Fruit fly (Drosophila melanogaster): Measurements from ENCODE around the gene IRSp53.

DNA sequence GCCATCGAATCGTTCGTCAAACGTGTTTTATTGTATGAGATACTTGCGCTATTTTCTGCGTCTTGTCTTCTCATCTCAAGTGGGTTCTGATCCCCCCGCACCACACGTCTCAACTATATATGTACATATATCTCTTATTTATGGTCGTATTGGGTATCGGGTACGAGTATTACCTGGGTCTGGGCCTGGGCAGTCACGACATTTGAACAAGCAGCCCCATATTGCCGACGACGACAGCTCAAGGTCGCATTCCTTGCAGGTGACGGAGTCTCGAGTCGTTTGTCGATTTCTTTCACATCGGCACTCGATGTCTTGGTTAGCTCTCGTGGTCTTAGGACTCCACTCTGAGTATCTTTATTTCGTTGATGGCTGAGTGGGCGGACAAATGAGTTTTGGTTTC lies 9.2 kb downstream of the IRSp53 start:
- no peak for TF ChIP-seq Mio (GFP tag; optimal IDR thresholded peaks at IDR 0.05)
- TF ChIP-seq psq (GFP tag; optimal IDR thresholded peaks at IDR 0.05) = no peak
- no peak for TF ChIP-seq GATAd (GFP tag; optimal IDR thresholded peaks at IDR 0.05)
- TF ChIP-seq lola (GFP tag; optimal IDR thresholded peaks at IDR 0.05) = no peak
- no peak for TF ChIP-seq OdsH (GFP tag; optimal IDR thresholded peaks at IDR 0.05)
- no peak for TF ChIP-seq dl (GFP tag; optimal IDR thresholded peaks at IDR 0.05; ENCODE audit: insufficient read depth in 1 of 2, partially characterized antibody in 2 of 2)
- no peak for TF ChIP-seq usp (GFP tag; optimal IDR thresholded peaks at IDR 0.05)
- no peak for TF ChIP-seq tai (GFP tag; optimal IDR thresholded peaks at IDR 0.05)

All from whole organism, wandering third instar larva.